Worm (Caenorhabditis elegans) whole organism, L4/young adult: ENCODE results near the gene Y22D7AL.16.

Source experiments
- W03F9.2 ChIP-seq: fragments of 150-350 bp; optimal IDR thresholded peaks from 2 replicates; lab custom pipeline; 2014; ENCODE audit warnings: missing biosample characterization, missing genetic modification characterization
- dao-5 ChIP-seq: sonication (generic microtip); optimal IDR thresholded peaks from 2 replicates; lab custom pipeline; 2016; ENCODE audit warnings: missing genotype, missing genetic modification characterization, moderate library complexity, missing compliant biosample characterization
- him-1 ChIP-seq: sonication (generic microtip); optimal IDR thresholded peaks from 2 replicates; lab custom pipeline; 2016; ENCODE audit warnings: missing genotype, missing genetic modification reagents, missing genetic modification characterization, missing compliant biosample characterization

- TF ChIP-seq W03F9.2 (no peak), dao-5 (tag; lab: Kevin White, UChicago) (no peak), him-1 (no peak)
Observed at ce11 chrIII:1689927-1690326, 24.9 kb upstream of the Y22D7AL.16 start, which contains the start of gene Y22D7AR.14.
